Fruit fly (Drosophila melanogaster): Measurements from ENCODE around the gene SmydA-8.

- TF ChIP-seq CG8478 (optimal IDR thresholded peaks at IDR 0.05) (no peak), CTCF (optimal IDR thresholded peaks at IDR 0.05) (no peak)
These were observed 46.2 kb upstream of the SmydA-8 start, which contains the start of gene CG3078 for dm6 chrX:2259763-2260162.

Measured in S2 (cell line).